Worm (Caenorhabditis elegans): Measurements from ENCODE around the gene pals-28.
A peak's percentile ranks its signal among the peaks of the same experiment; 100 is the strongest.

Gene pals-28

DNA sequence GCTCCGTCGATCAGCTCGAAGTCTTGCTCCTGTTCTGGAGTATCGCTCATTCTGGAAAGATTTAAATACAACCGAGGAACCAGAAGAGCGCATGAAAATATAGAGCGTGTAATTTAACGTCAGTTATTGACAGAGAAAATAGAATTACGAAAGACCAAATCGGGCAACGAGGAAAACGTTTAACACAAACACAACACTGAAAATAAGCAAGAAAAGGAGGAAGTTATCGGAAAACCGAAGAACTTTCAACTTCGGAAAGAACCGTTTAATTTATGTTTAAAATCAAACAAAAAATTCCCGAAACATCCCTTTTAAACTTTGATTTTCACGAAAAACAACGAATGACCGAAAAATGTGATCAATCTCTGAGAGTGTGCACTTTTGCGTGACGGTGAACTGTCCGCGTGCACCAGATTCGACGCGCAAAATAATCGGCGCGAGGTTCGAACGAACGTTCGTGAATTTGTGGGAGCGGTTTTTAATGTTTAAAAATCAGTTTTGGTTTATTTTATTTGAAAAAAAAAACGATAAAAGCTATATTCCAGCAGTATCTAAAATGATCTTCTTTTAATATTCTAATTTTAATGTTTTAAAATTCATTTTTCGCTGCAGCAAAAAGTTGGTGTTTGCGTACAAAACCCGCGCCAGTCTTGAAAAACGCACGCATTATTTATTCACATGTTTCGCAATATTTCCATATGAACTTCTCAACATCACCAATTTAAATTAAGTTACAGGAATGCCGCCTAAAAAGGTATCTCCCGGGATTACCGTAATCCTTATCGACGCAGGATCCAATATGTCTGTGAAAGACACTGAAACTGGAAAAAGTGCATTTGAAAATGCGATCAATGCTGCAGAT is 34.8 kb downstream of the pals-28 start, which contains the start of the genes R07E5.7 and cku-80:
TSS of gene R07E5.7 (minus strand) at position 51 of the 862 bp plus-strand sequence.
TSS of gene cku-80 (plus strand) at position 732 of the 862 bp plus-strand sequence.
- TF ChIP-seq ztf-26 (tag; optimal IDR thresholded peaks at IDR 0.05) (no peak), cebp-1 (GFP tag; IDR thresholded peaks at IDR 0.05) (peak; percentile 71), cebp-1 (tag; optimal IDR thresholded peaks at IDR 0.05) (peak; percentile 94), hlh-12 (tag; optimal IDR thresholded peaks at IDR 0.05) (no peak), ztf-25 (GFP tag; IDR thresholded peaks at IDR 0.05) (no peak), unc-130 (GFP tag; optimal IDR thresholded peaks at IDR 0.05) (no peak), lin-26 (GFP tag; IDR thresholded peaks at IDR 0.05) (no peak), unc-62 (GFP tag; optimal IDR thresholded peaks at IDR 0.05) (no peak), B0019.2 (GFP tag; conservative IDR thresholded peaks at IDR 0.05) (no peak), snpc-3.4 (tag; optimal IDR thresholded peaks at IDR 0.05) (peak; percentile 60), egrh-3 (GFP tag; IDR thresholded peaks at IDR 0.05) (no peak), ztf-28 (GFP tag; IDR thresholded peaks at IDR 0.05) (no peak), nhr-179 (tag; optimal IDR thresholded peaks at IDR 0.05) (no peak), Y67H2A.10 (GFP tag; conservative IDR thresholded peaks at IDR 0.05) (no peak), gei-17 (GFP tag; optimal IDR thresholded peaks at IDR 0.05) (no peak), xnd-1 (tag; optimal IDR thresholded peaks at IDR 0.05) (no peak), nhr-90 (tag; optimal IDR thresholded peaks at IDR 0.05) (no peak), ceh-79 (tag; optimal IDR thresholded peaks at IDR 0.05) (no peak), ceh-91 (GFP tag; IDR thresholded peaks at IDR 0.05) (no peak), aptf-2 (GFP tag; conservative IDR thresholded peaks at IDR 0.05) (no peak), cebp-2 (GFP tag; IDR thresholded peaks at IDR 0.05) (no peak), mxl-1 (tag; optimal IDR thresholded peaks at IDR 0.05) (no peak), F55B11.4 (tag; optimal IDR thresholded peaks at IDR 0.05; ENCODE audit: borderline replicate concordance, insufficient read depth) (no peak), akir-1 (GFP tag; optimal IDR thresholded peaks at IDR 0.05) (no peak), snpc-1.1 (tag; optimal IDR thresholded peaks at IDR 0.05; ENCODE audit: insufficient read depth) (peak; percentile 33), lsy-27 (tag; optimal IDR thresholded peaks at IDR 0.05; ENCODE audit: borderline replicate concordance, insufficient read depth) (no peak), lsl-1 (GFP tag; optimal IDR thresholded peaks at IDR 0.05) (peak; percentile 45), F57A8.1 (GFP tag; optimal IDR thresholded peaks at IDR 0.05) (no peak), ekl-4 (GFP tag; IDR thresholded peaks at IDR 0.05) (peak; percentile 11; the same call in 1 of the 2 replicates), ceh-40 (GFP tag; IDR thresholded peaks at IDR 0.05) (no peak), dpl-1 (GFP tag; optimal IDR thresholded peaks at IDR 0.05) (peak; percentile 72), attf-3 (GFP tag; conservative IDR thresholded peaks at IDR 0.05) (no peak), tbx-9 (tag; optimal IDR thresholded peaks at IDR 0.05; ENCODE audit: borderline replicate concordance) (no peak), tlf-1 (GFP tag; optimal IDR thresholded peaks at IDR 0.05) (peak; percentile 27), rcor-1 (GFP tag; IDR thresholded peaks at IDR 0.05) (no peak), somi-1 (GFP tag; optimal IDR thresholded peaks at IDR 0.05) (no peak), ztf-3 (GFP tag; optimal IDR thresholded peaks at IDR 0.05) (no peak), hlh-26 (GFP tag; conservative IDR thresholded peaks at IDR 0.05) (no peak), fkh-3 (tag; optimal IDR thresholded peaks at IDR 0.05) (no peak), aptf-3 (GFP tag; IDR thresholded peaks at IDR 0.05) (no peak), F49E8.2 (tag; optimal IDR thresholded peaks at IDR 0.05; ENCODE audit: insufficient read depth) (no peak), ceh-27 (GFP tag; optimal IDR thresholded peaks at IDR 0.05) (peak; percentile 23), zfh-2 (GFP tag; conservative IDR thresholded peaks at IDR 0.05) (no peak), mes-4 (tag; optimal IDR thresholded peaks at IDR 0.05) (no peak), nfya-2 (GFP tag; IDR thresholded peaks at IDR 0.05) (no peak), snpc-1.3 (tag; optimal IDR thresholded peaks at IDR 0.05; ENCODE audit: insufficient read depth) (no peak), bed-1 (GFP tag; IDR thresholded peaks at IDR 0.05) (no peak)
